Fruit fly (Drosophila melanogaster) whole organism, prepupa: Measurements from ENCODE around the gene Klp61F.
A peak's percentile ranks its signal among the peaks of the same experiment; 100 is the strongest.
"Not testable (repeated sequence)": the region's sequence is repeated elsewhere in the genome, so short reads cannot be mapped to it uniquely, and the experiment has no call there.

Source experiments
- Blimp-1 ChIP-seq: fragments of 200-800 bp; sonication (Bioruptor generic); optimal IDR thresholded peaks from 3 replicates; lab custom pipeline; 2017; ENCODE audit warnings: missing biosample characterization, missing genetic modification characterization, mild to moderate bottlenecking, moderate library complexity, missing genetic modification reagents
- CG10669 ChIP-seq: fragments of 200-800 bp; sonication (Bioruptor generic); optimal IDR thresholded peaks from 3 replicates; lab custom pipeline; 2018; ENCODE audit warnings: missing biosample characterization, mild to moderate bottlenecking, missing genetic modification characterization, moderate library complexity
- CG11294 ChIP-seq: fragments of 200-800 bp; sonication (Bioruptor generic); IDR thresholded peaks from 2 replicates; pipeline ENCODE4 v1.3.6; 2022; ENCODE audit warnings: missing biosample characterization, missing genetic modification characterization
- CG11762 ChIP-seq: fragments of 200-800 bp; sonication (Bioruptor generic); optimal IDR thresholded peaks from 3 replicates; lab custom pipeline; 2016; ENCODE audit warnings: missing biosample characterization, missing genetic modification characterization; ENCODE audit not compliant: insufficient read depth
- CG11902 ChIP-seq: fragments of 200-800 bp; sonication (Bioruptor generic); optimal IDR thresholded peaks from 3 replicates; lab custom pipeline; 2016; ENCODE audit warnings: missing biosample characterization, missing genetic modification characterization
- CG1621 ChIP-seq: fragments of 200-800 bp; sonication (Bioruptor generic); optimal IDR thresholded peaks from 3 replicates; lab custom pipeline; 2018; ENCODE audit warnings: missing biosample characterization, mild to moderate bottlenecking, missing genetic modification characterization
- CG3032 ChIP-seq: fragments of 200-800 bp; optimal IDR thresholded peaks from 2 replicates; lab custom pipeline; 2019; ENCODE audit warnings: missing biosample characterization, mild to moderate bottlenecking, missing genetic modification characterization, moderate library complexity
- CG31627 ChIP-seq: fragments of 200-800 bp; sonication (Bioruptor generic); optimal IDR thresholded peaks from 3 replicates; lab custom pipeline; 2016; ENCODE audit warnings: missing biosample characterization, missing genetic modification characterization
- CG32006 ChIP-seq: fragments of 200-800 bp; sonication (Bioruptor generic); optimal IDR thresholded peaks from 3 replicates; lab custom pipeline; 2017; ENCODE audit warnings: missing biosample characterization, mild to moderate bottlenecking, missing genetic modification characterization
- CG34406 ChIP-seq: fragments of 200-800 bp; sonication (Bioruptor generic); optimal IDR thresholded peaks from 3 replicates; lab custom pipeline; 2016; ENCODE audit warnings: missing biosample characterization, missing genetic modification characterization
- CG3919 ChIP-seq: fragments of 200-800 bp; sonication (Bioruptor generic); optimal IDR thresholded peaks from 3 replicates; lab custom pipeline; 2016; ENCODE audit warnings: missing biosample characterization, missing genetic modification characterization
- CG6276 ChIP-seq: fragments of 200-800 bp; sonication (Bioruptor generic); optimal IDR thresholded peaks from 2 replicates; lab custom pipeline; 2017; ENCODE audit warnings: missing biosample characterization, mild to moderate bottlenecking, missing genetic modification characterization
- CG6808 ChIP-seq: fragments of 200-800 bp; sonication (Bioruptor generic); optimal IDR thresholded peaks from 3 replicates; lab custom pipeline; 2017; ENCODE audit warnings: missing biosample characterization, missing genetic modification characterization, mild to moderate bottlenecking, moderate library complexity, missing genetic modification reagents
- CG6854 ChIP-seq: fragments of 200-800 bp; sonication (Bioruptor generic); optimal IDR thresholded peaks from 2 replicates; lab custom pipeline; 2017; ENCODE audit warnings: missing biosample characterization, mild to moderate bottlenecking, missing genetic modification characterization
- CG8319 ChIP-seq: fragments of 200-800 bp; sonication (Bioruptor generic); optimal IDR thresholded peaks from 3 replicates; lab custom pipeline; 2016; ENCODE audit warnings: missing biosample characterization, missing genetic modification characterization
- CG8632 ChIP-seq: fragments of 200-800 bp; sonication (Bioruptor generic); optimal IDR thresholded peaks from 3 replicates; lab custom pipeline; 2016; ENCODE audit warnings: missing biosample characterization, missing genetic modification characterization
- Eip75B ChIP-seq: fragments of 200-800 bp; sonication (Bioruptor generic); optimal IDR thresholded peaks from 3 replicates; lab custom pipeline; 2016; ENCODE audit warnings: missing biosample characterization, missing genetic modification characterization
- Eip78C ChIP-seq: fragments of 200-800 bp; sonication (Bioruptor generic); peaks from one replicate; lab custom pipeline; 2016; ENCODE audit warnings: missing biosample characterization, missing genetic modification characterization
- Eip93F ChIP-seq: fragments of 200-800 bp; sonication (Bioruptor generic); optimal IDR thresholded peaks from 2 replicates; lab custom pipeline; 2016; ENCODE audit warnings: missing biosample characterization, mild to moderate bottlenecking, missing genetic modification characterization
- Ets21C ChIP-seq: fragments of 200-800 bp; sonication (Bioruptor generic); optimal IDR thresholded peaks from 3 replicates; lab custom pipeline; 2016; ENCODE audit warnings: missing biosample characterization, missing genetic modification characterization
- Gug ChIP-seq: fragments of 200-800 bp; sonication (Bioruptor generic); IDR thresholded peaks from 2 replicates; pipeline ENCODE4 v1.3.6; 2022; ENCODE audit warnings: missing biosample characterization, missing genetic modification characterization
- Hr38 ChIP-seq: sonication (Bioruptor generic); optimal IDR thresholded peaks from 2 replicates; lab custom pipeline; 2016; ENCODE audit warnings: missing biosample characterization, missing genetic modification characterization
- Hr39 ChIP-seq: fragments of 200-800 bp; sonication (Bioruptor generic); optimal IDR thresholded peaks from 2 replicates; lab custom pipeline; 2016; ENCODE audit warnings: missing biosample characterization, missing genetic modification characterization
- Hr4 ChIP-seq: fragments of 200-800 bp; sonication (Bioruptor generic); optimal IDR thresholded peaks from 3 replicates; lab custom pipeline; 2016; ENCODE audit warnings: missing biosample characterization, missing genetic modification characterization
- Lpt ChIP-seq: fragments of 200-800 bp; sonication (Bioruptor generic); optimal IDR thresholded peaks from 3 replicates; lab custom pipeline; 2016; ENCODE audit warnings: missing biosample characterization, missing genetic modification characterization
- Met ChIP-seq: fragments of 200-800 bp; sonication (Bioruptor generic); optimal IDR thresholded peaks from 3 replicates; lab custom pipeline; 2016; ENCODE audit warnings: missing biosample characterization, missing genetic modification characterization
- OdsH ChIP-seq: fragments of 200-800 bp; sonication (Bioruptor generic); optimal IDR thresholded peaks from 3 replicates; lab custom pipeline; 2016; ENCODE audit warnings: missing biosample characterization, missing genetic modification characterization
- Smox ChIP-seq: fragments of 200-800 bp; sonication (Bioruptor generic); optimal IDR thresholded peaks from 3 replicates; lab custom pipeline; 2016; ENCODE audit warnings: missing biosample characterization, missing genetic modification characterization
- Sox14 ChIP-seq: fragments of 200-800 bp; sonication (Bioruptor generic); optimal IDR thresholded peaks from 3 replicates; lab custom pipeline; 2016; ENCODE audit warnings: missing biosample characterization, missing genetic modification characterization
- Sox15 ChIP-seq: fragments of 200-800 bp; sonication (Bioruptor generic); optimal IDR thresholded peaks from 3 replicates; lab custom pipeline; 2016; ENCODE audit warnings: missing biosample characterization, missing genetic modification characterization
- dac ChIP-seq: fragments of 200-800 bp; sonication (Bioruptor generic); optimal IDR thresholded peaks from 2 replicates; lab custom pipeline; 2017; ENCODE audit warnings: missing biosample characterization, mild to moderate bottlenecking, missing genetic modification characterization
- dsx ChIP-seq: fragments of 200-800 bp; optimal IDR thresholded peaks from 3 replicates; lab custom pipeline; 2019; ENCODE audit warnings: missing biosample characterization, mild to moderate bottlenecking, missing genetic modification characterization, moderate library complexity; ENCODE audit not compliant: poor library complexity, severe bottlenecking
- eg ChIP-seq: fragments of 200-800 bp; sonication (Bioruptor generic); IDR thresholded peaks from 3 replicates; pipeline ENCODE4 v1.3.6; 2022; ENCODE audit warnings: missing biosample characterization, missing genetic modification characterization
- esn ChIP-seq: fragments of 200-800 bp; sonication (Bioruptor generic); optimal IDR thresholded peaks from 2 replicates; lab custom pipeline; 2016; ENCODE audit warnings: missing biosample characterization, mild to moderate bottlenecking, missing genetic modification characterization, moderate library complexity
- fd59A ChIP-seq: fragments of 200-800 bp; sonication (Bioruptor generic); optimal IDR thresholded peaks from 2 replicates; lab custom pipeline; 2017; ENCODE audit warnings: missing biosample characterization, mild to moderate bottlenecking, missing genetic modification characterization, missing genetic modification reagents
- fd85E ChIP-seq: fragments of 200-800 bp; sonication (Bioruptor generic); optimal IDR thresholded peaks from 3 replicates; lab custom pipeline; 2016; ENCODE audit warnings: missing biosample characterization, missing genetic modification characterization
- fkh ChIP-seq: fragments of 200-800 bp; sonication (Bioruptor generic); optimal IDR thresholded peaks from 3 replicates; lab custom pipeline; 2017; ENCODE audit warnings: missing biosample characterization, mild to moderate bottlenecking, missing genetic modification characterization, moderate library complexity
- net ChIP-seq: fragments of 200-800 bp; sonication (Bioruptor generic); optimal IDR thresholded peaks from 3 replicates; lab custom pipeline; 2016; ENCODE audit warnings: missing biosample characterization, missing genetic modification characterization
- pdm3 ChIP-seq: fragments of 200-800 bp; sonication (Bioruptor generic); optimal IDR thresholded peaks from 3 replicates; lab custom pipeline; 2016; ENCODE audit warnings: missing biosample characterization, missing genetic modification characterization
- salr ChIP-seq, 2 experiments: fragments of 200-800 bp; sonication (Bioruptor generic); optimal IDR thresholded peaks; 3 replicates each; lab custom pipeline; 2016 to 2018; ENCODE audit warnings: missing biosample characterization in 2 of 2, missing genetic modification characterization in 2 of 2, mild to moderate bottlenecking in 1 of 2
- ss ChIP-seq, 2 experiments: fragments of 200-800 bp; sonication (Bioruptor generic); optimal IDR thresholded peaks; 2 replicates in 1 of 2; 3 replicates in 1 of 2; lab custom pipeline; 2017 to 2018; ENCODE audit warnings: mild to moderate bottlenecking in 2 of 2, missing biosample characterization in 2 of 2, missing genetic modification characterization in 2 of 2, moderate library complexity in 1 of 2
- topi ChIP-seq: fragments of 200-800 bp; sonication (Bioruptor generic); optimal IDR thresholded peaks from 3 replicates; lab custom pipeline; 2016; ENCODE audit warnings: missing biosample characterization, missing genetic modification characterization
- vri ChIP-seq: fragments of 200-800 bp; sonication (Bioruptor generic); optimal IDR thresholded peaks from 3 replicates; lab custom pipeline; 2016; ENCODE audit warnings: missing biosample characterization, mild to moderate bottlenecking, missing genetic modification characterization

Klp61F gene

DNA sequence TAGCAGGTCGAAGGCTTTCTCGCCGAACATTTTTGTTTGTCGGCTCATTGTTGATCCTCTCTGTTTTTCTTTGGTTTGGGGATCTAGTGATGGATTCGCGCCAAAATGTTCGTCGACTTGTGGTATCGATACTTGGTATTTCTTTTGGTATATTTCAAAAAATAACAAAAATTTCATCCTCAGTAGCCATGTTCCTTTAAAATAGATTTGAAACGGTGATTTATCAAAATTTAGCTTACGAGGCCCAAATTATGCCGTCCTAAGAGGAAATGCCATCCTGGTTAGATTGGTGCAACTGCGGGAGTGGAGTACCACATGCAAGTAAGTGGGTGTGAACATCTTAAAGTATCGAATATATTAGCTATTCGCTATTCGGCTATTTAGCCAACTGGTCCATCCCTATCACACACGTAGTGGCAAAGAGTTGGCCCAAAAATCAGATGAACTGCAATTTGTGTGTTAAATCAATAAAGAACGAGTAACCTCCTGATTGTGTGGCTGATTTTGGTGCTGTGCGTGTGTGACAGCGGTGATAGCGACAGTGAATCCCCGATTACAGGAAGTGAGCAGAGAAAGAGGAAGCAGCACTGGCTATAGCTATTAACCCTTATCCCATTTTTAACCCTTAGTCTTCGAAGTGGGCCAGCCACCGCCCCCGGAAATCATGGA is 2.1 kb upstream of the Klp61F start, which contains the start of the genes Psf1 and Sac1 (continued):
- peak; percentile 24 for TF ChIP-seq Met (GFP tag; lab: Kevin White, UChicago)
- no peak for TF ChIP-seq net
- TF ChIP-seq CG6808 (GFP tag; lab: Kevin White, UChicago) = no peak
- TF ChIP-seq CG3919 (GFP tag; lab: Kevin White, UChicago) = peak; percentile 40
- no peak for TF ChIP-seq CG8632 (GFP tag; lab: Kevin White, UChicago)
- peak; percentile 48 for TF ChIP-seq Ets21C (GFP tag; lab: Kevin White, UChicago)
- TF ChIP-seq dsx (GFP tag; lab: Kevin White, UChicago) = no peak
- TF ChIP-seq CG1621 (tag; lab: Kevin White, UChicago) = no peak
- no peak for TF ChIP-seq fd85E (GFP tag; lab: Kevin White, UChicago)
- TF ChIP-seq CG8319 (GFP tag; lab: Kevin White, UChicago) = no peak
- TF ChIP-seq OdsH (GFP tag; lab: Kevin White, UChicago) = no peak
- no peak for TF ChIP-seq vri (GFP tag; lab: Kevin White, UChicago)
- peak; percentile 4 for TF ChIP-seq Sox15 (GFP tag; lab: Kevin White, UChicago)
- peak; percentile 57 for TF ChIP-seq Sox14 (GFP tag; lab: Kevin White, UChicago)
- peak; percentile 86 for TF ChIP-seq Eip78C
- no peak for TF ChIP-seq CG10669 (GFP tag; lab: Kevin White, UChicago)
- TF ChIP-seq pdm3 (GFP tag; lab: Kevin White, UChicago) = peak; percentile 50
- TF ChIP-seq fkh = no peak
- no peak for TF ChIP-seq CG11762 (GFP tag; lab: Kevin White, UChicago)
- no peak for TF ChIP-seq fd59A (GFP tag; lab: Kevin White, UChicago)
- no peak for TF ChIP-seq Eip75B
- peak; percentile 72 for TF ChIP-seq Hr39
- no peak for TF ChIP-seq ss (GFP tag; optimal IDR thresholded peaks at IDR 0.05; lab: Kevin White, UChicago)
- TF ChIP-seq Hr38 (GFP tag; lab: Kevin White, UChicago) = no peak
- TF ChIP-seq Eip93F (GFP tag; lab: Kevin White, UChicago) = no peak
- no peak for TF ChIP-seq Hr4 (GFP tag; lab: Kevin White, UChicago)
- TF ChIP-seq CG6854 (GFP tag; lab: Kevin White, UChicago) = no peak
- no peak for TF ChIP-seq salr (GFP tag; optimal IDR thresholded peaks at IDR 0.05; lab: Kevin White, UChicago)
- TF ChIP-seq CG34406 (GFP tag; lab: Kevin White, UChicago) = peak; percentile 7
- peak; percentile 27 for TF ChIP-seq topi (GFP tag; lab: Kevin White, UChicago)
- no peak for TF ChIP-seq Smox (GFP tag; lab: Kevin White, UChicago)
- TF ChIP-seq, all 60 proteins: peak for 21

DNA sequence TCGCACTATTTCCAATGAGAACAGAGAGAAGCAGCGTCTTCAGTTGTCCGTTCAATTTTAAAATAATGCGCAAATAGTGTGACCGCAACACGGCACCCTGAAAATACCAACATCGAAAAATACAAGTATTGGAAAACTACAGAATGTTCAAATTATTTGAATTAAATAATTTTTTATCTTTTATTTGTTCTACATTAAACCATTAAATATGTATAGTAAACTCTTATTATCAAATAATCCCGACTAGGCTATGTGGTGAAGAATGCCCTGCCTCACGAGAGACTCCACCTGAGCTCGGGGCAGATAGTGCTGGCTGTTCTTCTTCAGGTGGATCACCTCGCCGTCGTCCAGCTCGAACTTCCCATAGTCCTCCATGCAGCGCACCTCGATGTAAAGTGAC is 1.1 kb upstream of the Klp61F start, which contains the start of gene CG32318:
Gene CG32318, minus strand, starts transcription at position 101 of the 400 bp plus-strand sequence.
- not testable (repeated sequence) for TF ChIP-seq Eip93F, fd85E, Sox14 (GFP tag; lab: Kevin White, UChicago)

DNA sequence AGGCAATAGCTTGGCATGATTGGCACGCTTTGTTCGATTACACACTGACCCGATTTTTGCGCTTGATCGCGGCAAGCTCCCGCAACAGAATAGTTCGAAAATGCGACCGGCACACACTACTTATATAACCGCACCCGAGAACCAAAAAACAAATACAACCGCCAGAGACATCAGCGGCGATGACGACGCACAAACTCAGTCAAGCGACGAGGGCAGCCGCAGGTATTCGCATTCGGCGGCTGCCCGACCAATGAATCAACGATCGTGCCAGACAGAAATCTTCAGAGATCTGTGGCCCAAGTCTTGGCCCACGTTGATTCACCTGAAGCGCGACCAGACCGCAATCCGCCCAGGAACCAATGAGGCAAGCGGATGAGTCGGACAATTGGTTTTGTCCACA is 7.5 kb downstream of the Klp61F start, which contains the start of gene CG9192:
Gene CG9192, minus strand, starts transcription at position 101 of the 400 bp plus-strand sequence.
- no peak for TF ChIP-seq ss (GFP tag; optimal IDR thresholded peaks at IDR 0.05; lab: Kevin White, UChicago)
- TF ChIP-seq Lpt = no peak

DNA sequence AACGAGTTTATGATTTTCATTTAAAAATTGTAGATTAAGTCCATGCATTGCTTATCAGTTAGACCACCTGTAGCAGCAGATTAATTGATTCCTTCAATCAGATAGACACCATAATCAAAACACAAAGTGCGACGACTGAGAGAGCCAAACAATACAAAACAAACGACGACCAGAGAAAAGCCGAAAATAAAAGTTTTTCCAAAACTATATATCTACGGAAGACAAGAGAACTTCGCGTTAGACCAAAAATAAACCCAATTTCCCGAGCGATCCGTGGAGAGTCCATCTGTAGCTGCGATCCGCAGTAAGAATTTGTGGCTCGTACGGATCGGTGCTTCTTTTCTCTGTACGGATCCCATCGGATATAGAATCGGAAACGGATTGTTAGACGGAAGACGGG is 10.3 kb downstream of the Klp61F start, which contains the start of gene galene:
Gene galene, plus strand, starts transcription at position 301 of the 400 bp plus-strand sequence.
- TF ChIP-seq esn (GFP tag; lab: Kevin White, UChicago) (no peak), CG1621 (tag; lab: Kevin White, UChicago) (no peak), CG31627 (GFP tag; lab: Kevin White, UChicago) (no peak), CG3032 (tag; lab: Kevin White, UChicago) (no peak), Gug (GFP tag; lab: Robert Waterston, UW) (no peak), fd85E (GFP tag; lab: Kevin White, UChicago) (no peak), CG32006 (GFP tag; lab: Kevin White, UChicago) (no peak), dac (GFP tag; lab: Kevin White, UChicago) (no peak), eg (GFP tag; lab: Robert Waterston, UW) (no peak), CG34406 (GFP tag; lab: Kevin White, UChicago) (no peak), CG11762 (GFP tag; lab: Kevin White, UChicago) (no peak), topi (GFP tag; lab: Kevin White, UChicago) (no peak), CG11294 (GFP tag; lab: Robert Waterston, UW) (no peak), Blimp-1 (GFP tag; lab: Kevin White, UChicago) (no peak), CG6276 (GFP tag; lab: Kevin White, UChicago) (no peak), Hr39 (no peak), ss (GFP tag; optimal IDR thresholded peaks at IDR 0.05; lab: Kevin White, UChicago) (no peak), CG11902 (GFP tag; lab: Kevin White, UChicago) (no peak)
